Fruit fly (Drosophila melanogaster) whole organism, embryonic: ENCODE results near the gene Jon65Aiii.

Experiments used
- ATbp ChIP-seq: fragments of 200-800 bp; sonication (Bioruptor generic); optimal IDR thresholded peaks from 2 replicates; lab custom pipeline; 2017; ENCODE audit warnings: missing biosample characterization, mild to moderate bottlenecking, missing genetic modification characterization, missing genetic modification reagents
- Abd-B ChIP-seq: fragments of 200-800 bp; sonication (Bioruptor generic); optimal IDR thresholded peaks from 2 replicates; lab custom pipeline; 2018; ENCODE audit warnings: missing biosample characterization, mild to moderate bottlenecking, missing genetic modification characterization, moderate library complexity
- Atf-2 ChIP-seq: fragments of 200-800 bp; sonication (Bioruptor generic); optimal IDR thresholded peaks from 2 replicates; lab custom pipeline; 2016; ENCODE audit warnings: missing biosample characterization, missing genetic modification characterization
- CG10979 ChIP-seq: fragments of 200-800 bp; sonication (Bioruptor generic); optimal IDR thresholded peaks from 2 replicates; lab custom pipeline; 2018; ENCODE audit warnings: missing biosample characterization, mild to moderate bottlenecking, missing genetic modification characterization, moderate library complexity
- CG12219 ChIP-seq: fragments of 200-800 bp; sonication (Bioruptor generic); optimal IDR thresholded peaks from 3 replicates; lab custom pipeline; 2018; ENCODE audit warnings: missing biosample characterization, mild to moderate bottlenecking, missing genetic modification characterization
- CG12391 ChIP-seq: fragments of 200-800 bp; sonication (Bioruptor generic); optimal IDR thresholded peaks from 3 replicates; lab custom pipeline; 2018; ENCODE audit warnings: missing biosample characterization, mild to moderate bottlenecking, missing genetic modification characterization, moderate library complexity
- CG14050 ChIP-seq: fragments of 200-800 bp; sonication (Bioruptor generic); IDR thresholded peaks from 3 replicates; pipeline ENCODE4 v1.3.6; 2022; ENCODE audit warnings: missing biosample characterization, missing genetic modification characterization
- CG15011 ChIP-seq: fragments of 200-800 bp; sonication (Bioruptor generic); optimal IDR thresholded peaks from 3 replicates; lab custom pipeline; 2018; ENCODE audit warnings: missing biosample characterization, mild to moderate bottlenecking, missing genetic modification characterization
- CG1647 ChIP-seq: fragments of 200-800 bp; sonication (Bioruptor generic); optimal IDR thresholded peaks from 3 replicates; lab custom pipeline; 2016; ENCODE audit warnings: missing biosample characterization, missing genetic modification characterization
- CG16863 ChIP-seq: fragments of 200-800 bp; sonication (Bioruptor generic); optimal IDR thresholded peaks from 3 replicates; lab custom pipeline; 2016; ENCODE audit warnings: missing biosample characterization, missing genetic modification characterization
- CG17385 ChIP-seq: fragments of 200-800 bp; sonication (Bioruptor generic); optimal IDR thresholded peaks from 3 replicates; lab custom pipeline; 2018; ENCODE audit warnings: missing biosample characterization, mild to moderate bottlenecking, missing genetic modification characterization
- CG18011 ChIP-seq: fragments of 200-800 bp; sonication (Bioruptor generic); optimal IDR thresholded peaks from 2 replicates; lab custom pipeline; 2017; ENCODE audit warnings: missing biosample characterization, missing genetic modification characterization, mild to moderate bottlenecking, moderate library complexity, missing genotype
- CG2129 ChIP-seq: fragments of 200-800 bp; sonication (Bioruptor generic); IDR thresholded peaks from 2 replicates; pipeline ENCODE4 v1.3.6; 2022; ENCODE audit warnings: missing biosample characterization, missing genetic modification characterization; ENCODE audit not compliant: partially characterized antibody
- CG30431 ChIP-seq: fragments of 200-800 bp; sonication (Bioruptor generic); optimal IDR thresholded peaks from 2 replicates; lab custom pipeline; 2017; ENCODE audit warnings: missing biosample characterization, missing genetic modification characterization
- CG3163 ChIP-seq: fragments of 200-800 bp; sonication (Bioruptor generic); optimal IDR thresholded peaks from 3 replicates; lab custom pipeline; 2016; ENCODE audit warnings: missing biosample characterization, missing genetic modification characterization
- CG32767 ChIP-seq: fragments of 200-800 bp; sonication (Bioruptor generic); IDR thresholded peaks from 2 replicates; pipeline ENCODE4 v1.3.6; 2022; ENCODE audit warnings: missing biosample characterization, missing genetic modification characterization
- CG32772 ChIP-seq: fragments of 200-800 bp; sonication (Bioruptor generic); IDR thresholded peaks from 2 replicates; pipeline ENCODE4 v1.3.6; 2022; ENCODE audit warnings: missing biosample characterization, missing genetic modification characterization
- CG6813 ChIP-seq: fragments of 200-800 bp; sonication (Bioruptor generic); optimal IDR thresholded peaks from 2 replicates; lab custom pipeline; 2017; ENCODE audit warnings: missing biosample characterization, missing genetic modification characterization, mild to moderate bottlenecking, moderate library complexity, missing genetic modification reagents
- CG7963 ChIP-seq: fragments of 200-800 bp; sonication (Bioruptor generic); IDR thresholded peaks from 3 replicates; pipeline ENCODE4 v1.3.6; 2022; ENCODE audit warnings: missing biosample characterization, missing genetic modification characterization; ENCODE audit not compliant: partially characterized antibody
- CTCF ChIP-seq: fragments of 200-800 bp; sonication (Bioruptor generic); optimal IDR thresholded peaks from 2 replicates; lab custom pipeline; 2017; ENCODE audit warnings: missing biosample characterization, mild to moderate bottlenecking, missing genetic modification characterization, moderate library complexity
- Dad ChIP-seq: fragments of 200-800 bp; sonication (Bioruptor generic); optimal IDR thresholded peaks from 3 replicates; lab custom pipeline; 2016; ENCODE audit warnings: missing biosample characterization, missing genetic modification characterization
- Dfd ChIP-seq, 2 experiments: fragments of >200 bp; optimal IDR thresholded peaks; 2 replicates each; lab custom pipeline; 2017; ENCODE audit warnings: missing biosample characterization in 2 of 2, missing genetic modification characterization in 2 of 2
- Dip2 ChIP-seq: fragments of 200-800 bp; sonication (Bioruptor generic); IDR thresholded peaks from 2 replicates; pipeline ENCODE4 v1.3.6; 2022; ENCODE audit warnings: missing biosample characterization, missing genetic modification characterization
- Hmr ChIP-seq: fragments of 200-800 bp; sonication (Bioruptor generic); optimal IDR thresholded peaks from 3 replicates; lab custom pipeline; 2017; ENCODE audit warnings: mild to moderate bottlenecking, missing biosample characterization, missing genetic modification reagents, missing genetic modification characterization
- Hr78 ChIP-seq, 2 experiments: fragments of 200-800 bp in 1 of 2; fragments of >200 bp in 1 of 2; sonication (Bioruptor generic) in 1 of 2; optimal IDR thresholded peaks; 2 replicates each; lab custom pipeline; 2017 to 2019; ENCODE audit warnings: missing biosample characterization in 2 of 2, missing genetic modification characterization in 2 of 2, mild to moderate bottlenecking in 1 of 2, moderate library complexity in 1 of 2
- Jarid2 ChIP-seq: fragments of 200-800 bp; sonication (Bioruptor generic); optimal IDR thresholded peaks from 3 replicates; lab custom pipeline; 2017; ENCODE audit warnings: mild to moderate bottlenecking, missing biosample characterization, missing genetic modification reagents, missing genetic modification characterization
- MESR4 ChIP-seq: fragments of 200-800 bp; sonication (Bioruptor generic); optimal IDR thresholded peaks from 2 replicates; lab custom pipeline; 2018; ENCODE audit warnings: missing biosample characterization, mild to moderate bottlenecking, missing genetic modification characterization, moderate library complexity
- Myb ChIP-seq: fragments of 200-800 bp; sonication (Bioruptor generic); optimal IDR thresholded peaks from 2 replicates; lab custom pipeline; 2016; ENCODE audit warnings: missing biosample characterization, missing genetic modification characterization
- Rfx ChIP-seq: fragments of 200-800 bp; sonication (Bioruptor generic); IDR thresholded peaks from 2 replicates; pipeline ENCODE4 v1.3.6; 2022; ENCODE audit warnings: missing biosample characterization, missing genetic modification characterization
- Sry-β ChIP-seq: fragments of 200-800 bp; sonication (Bioruptor generic); optimal IDR thresholded peaks from 2 replicates; lab custom pipeline; 2018; ENCODE audit warnings: missing biosample characterization, mild to moderate bottlenecking, missing genetic modification characterization, moderate library complexity
- Taf1 ChIP-seq: fragments of 200-800 bp; sonication (Bioruptor generic); IDR thresholded peaks from 2 replicates; pipeline ENCODE4 v1.3.6; 2022; ENCODE audit warnings: missing biosample characterization, missing genetic modification characterization
- Vsx1 ChIP-seq: fragments of 200-800 bp; sonication (Bioruptor generic); optimal IDR thresholded peaks from 2 replicates; lab custom pipeline; 2017; ENCODE audit warnings: missing biosample characterization, mild to moderate bottlenecking, missing genetic modification characterization, missing genetic modification reagents
- Xbp1 ChIP-seq: fragments of 200-800 bp; sonication (Bioruptor generic); optimal IDR thresholded peaks from 3 replicates; lab custom pipeline; 2016; ENCODE audit warnings: missing biosample characterization, mild to moderate bottlenecking, missing genetic modification characterization
- aop ChIP-seq: fragments of 200-800 bp; sonication (Bioruptor generic); IDR thresholded peaks from 2 replicates; pipeline ENCODE4 v1.3.6; 2022; ENCODE audit warnings: missing biosample characterization, missing genetic modification characterization
- ash1 ChIP-seq: fragments of 200-800 bp; sonication (Bioruptor generic); optimal IDR thresholded peaks from 2 replicates; lab custom pipeline; 2018; ENCODE audit warnings: missing biosample characterization, mild to moderate bottlenecking, missing genetic modification characterization
- fu2 ChIP-seq: fragments of 200-800 bp; sonication (Bioruptor generic); optimal IDR thresholded peaks from 2 replicates; lab custom pipeline; 2016; ENCODE audit warnings: missing biosample characterization, missing genetic modification characterization
- her ChIP-seq: fragments of 200-800 bp; sonication (Bioruptor generic); optimal IDR thresholded peaks from 2 replicates; lab custom pipeline; 2016; ENCODE audit warnings: missing biosample characterization, missing genetic modification characterization
- klu ChIP-seq: fragments of 200-800 bp; sonication (Bioruptor generic); IDR thresholded peaks from 2 replicates; pipeline ENCODE4 v1.3.6; 2022; ENCODE audit warnings: missing biosample characterization, missing genetic modification characterization
- luna ChIP-seq: fragments of 200-800 bp; sonication (Bioruptor generic); optimal IDR thresholded peaks from 2 replicates; lab custom pipeline; 2016; ENCODE audit warnings: missing biosample characterization, missing genetic modification characterization
- nerfin-2 ChIP-seq: fragments of 200-800 bp; sonication (Bioruptor generic); IDR thresholded peaks from 2 replicates; pipeline ENCODE4 v1.3.6; 2022; ENCODE audit warnings: missing biosample characterization, missing genetic modification characterization; ENCODE audit not compliant: partially characterized antibody
- odd ChIP-seq: fragments of 200-800 bp; sonication (Bioruptor generic); optimal IDR thresholded peaks from 2 replicates; lab custom pipeline; 2017; ENCODE audit warnings: missing biosample characterization, mild to moderate bottlenecking, missing genetic modification characterization
- pb ChIP-seq: fragments of 200-800 bp; sonication (Bioruptor generic); optimal IDR thresholded peaks from 3 replicates; lab custom pipeline; 2016; ENCODE audit warnings: missing biosample characterization, missing genetic modification characterization
- pfk ChIP-seq: fragments of 200-800 bp; sonication (Bioruptor generic); optimal IDR thresholded peaks from 2 replicates; lab custom pipeline; 2018; ENCODE audit warnings: missing biosample characterization, mild to moderate bottlenecking, missing genetic modification characterization, moderate library complexity
- ro ChIP-seq: fragments of 200-800 bp; sonication (Bioruptor generic); IDR thresholded peaks from 2 replicates; pipeline ENCODE4 v1.3.6; 2022; ENCODE audit warnings: missing biosample characterization, missing genetic modification characterization
- sd ChIP-seq: fragments of 200-800 bp; sonication (Bioruptor generic); optimal IDR thresholded peaks from 3 replicates; lab custom pipeline; 2018; ENCODE audit warnings: missing biosample characterization, mild to moderate bottlenecking, missing genetic modification characterization, moderate library complexity
- slou ChIP-seq: fragments of 200-800 bp; sonication (Bioruptor generic); optimal IDR thresholded peaks from 3 replicates; lab custom pipeline; 2016; ENCODE audit warnings: missing biosample characterization, missing genetic modification characterization
- so ChIP-seq: fragments of 200-800 bp; sonication (Bioruptor generic); IDR thresholded peaks from 3 replicates; pipeline ENCODE4 v1.3.6; 2022; ENCODE audit warnings: missing biosample characterization, missing genetic modification characterization
- sr ChIP-seq: fragments of 200-800 bp; sonication (Bioruptor generic); IDR thresholded peaks from 3 replicates; pipeline ENCODE4 v1.3.6; 2022; ENCODE audit warnings: missing biosample characterization, missing genetic modification characterization
- unpg ChIP-seq: fragments of 200-800 bp; sonication (Bioruptor generic); optimal IDR thresholded peaks from 3 replicates; lab custom pipeline; 2018; ENCODE audit warnings: missing biosample characterization, mild to moderate bottlenecking, missing genetic modification characterization, moderate library complexity

The Jon65Aiii gene

dm6 chr3L:6071454-6072189, 21.1 kb downstream of the Jon65Aiii start, which contains the start of gene CG6602 (continued):
- peak; percentile 25 for TF ChIP-seq CG12219
- no peak for TF ChIP-seq CG16863
- 0 out of 2 replicates have a peak, but pooled peaks have one; percentile 32 for TF ChIP-seq klu (GFP tag; lab: Robert Waterston, UW)
- TF ChIP-seq MESR4 (GFP tag; lab: Kevin White, UChicago), result no peak
- peak; percentile 45 for TF ChIP-seq odd
- 0 out of 3 replicates have a peak, but pooled peaks have one; percentile 9 for TF ChIP-seq so (GFP tag; lab: Robert Waterston, UW)
- peak; percentile 69 for TF ChIP-seq ATbp (GFP tag; lab: Kevin White, UChicago)
- peak; percentile 74 for TF ChIP-seq CG6813 (GFP tag; lab: Kevin White, UChicago)
- no peak for TF ChIP-seq Atf-2 (GFP tag; lab: Kevin White, UChicago)
- TF ChIP-seq CG1647, result peak; percentile 24
- TF ChIP-seq fu2 (GFP tag; lab: Kevin White, UChicago), result peak; percentile 30
- TF ChIP-seq Myb (GFP tag; lab: Kevin White, UChicago), result peak; percentile 8
- peak; percentile 51 for TF ChIP-seq ash1
- peak; percentile 82 for TF ChIP-seq Hmr (GFP tag; lab: Kevin White, UChicago)
- peak; percentile 59 for TF ChIP-seq unpg
- TF ChIP-seq CG18011 (GFP tag; lab: Kevin White, UChicago), result peak; percentile 45
- TF ChIP-seq Rfx, result peak; percentile 89
- TF ChIP-seq CG32772 (GFP tag; lab: Robert Waterston, UW), result peak; percentile 58
- peak; percentile 32 for TF ChIP-seq Jarid2
- TF ChIP-seq CTCF, result peak; percentile 83
- no peak for TF ChIP-seq CG2129 (GFP tag; lab: Robert Waterston, UW)
- peak; percentile 52 for TF ChIP-seq CG12391
- TF ChIP-seq Abd-B (GFP tag; lab: Kevin White, UChicago), result peak; percentile 18
- TF ChIP-seq Dad, result peak; percentile 32
- peak; percentile 23; the same call in 1 of the 2 replicates for TF ChIP-seq ro
- no peak for TF ChIP-seq CG7963 (GFP tag; lab: Robert Waterston, UW)
- peak; percentile 61 for TF ChIP-seq slou
- TF ChIP-seq Vsx1 (GFP tag; lab: Kevin White, UChicago), result peak; percentile 63
- peak; percentile 74 for TF ChIP-seq luna (GFP tag; lab: Kevin White, UChicago)
- no peak; the same call in 1 of the 2 replicates for TF ChIP-seq Taf1 (GFP tag; lab: Robert Waterston, UW)
- peak; percentile 72 for TF ChIP-seq Xbp1
- TF ChIP-seq pfk (GFP tag; lab: Kevin White, UChicago), result peak; percentile 44
- no peak for TF ChIP-seq Hr78 (GFP tag; optimal IDR thresholded peaks at IDR 0.05; lab: Kevin White, UChicago)
- no peak for TF ChIP-seq aop (GFP tag; lab: Robert Waterston, UW)
- peak; percentile 60 for TF ChIP-seq CG15011
- no peak for TF ChIP-seq Dip2 (GFP tag; lab: Robert Waterston, UW)
- TF ChIP-seq her (GFP tag; lab: Kevin White, UChicago), result no peak
- TF ChIP-seq Dfd (GFP tag; optimal IDR thresholded peaks at IDR 0.05; lab: Kevin White, UChicago), result no peak
- no peak for TF ChIP-seq CG3163 (GFP tag; lab: Kevin White, UChicago)
- TF ChIP-seq CG17385, result peak; percentile 60
- no peak for TF ChIP-seq nerfin-2 (GFP tag; lab: Robert Waterston, UW)
- no peak for TF ChIP-seq sd (tag; lab: Kevin White, UChicago)
- TF ChIP-seq Sry-β, result peak; percentile 35
- TF ChIP-seq CG10979, result peak; percentile 60
- peak; percentile 66 for TF ChIP-seq CG14050 (GFP tag; lab: Robert Waterston, UW)
- TF ChIP-seq pb (GFP tag; lab: Kevin White, UChicago), result peak; percentile 30
- peak; percentile 67 for TF ChIP-seq CG30431 (GFP tag; lab: Kevin White, UChicago)
- peak; percentile 77 for TF ChIP-seq sr
- TF ChIP-seq CG32767, result no peak
